Worm (Caenorhabditis elegans) whole organism, L3 larva: ENCODE data around the gene F46F5.16.
"Not testable (repeated sequence)": the region's sequence is repeated elsewhere in the genome, so short reads cannot be mapped to it uniquely, and the experiment has no call there.

ENCODE experiments used
- R02D3.7 ChIP-seq: fragments of 150-350 bp; optimal IDR thresholded peaks from 2 replicates; lab custom pipeline; 2014; ENCODE audit warnings: missing biosample characterization, missing genetic modification characterization
- ama-1 ChIP-seq: fragments of 150-350 bp; optimal IDR thresholded peaks from 2 replicates; lab custom pipeline; 2018
- ceh-82 ChIP-seq: fragments of 150-350 bp; optimal IDR thresholded peaks from 2 replicates; lab custom pipeline; 2014; ENCODE audit warnings: missing biosample characterization, missing genetic modification characterization
- ceh-9 ChIP-seq: sonication (generic microtip); optimal IDR thresholded peaks from 2 replicates; lab custom pipeline; 2018; ENCODE audit warnings: missing biosample characterization, missing genetic modification characterization
- daf-12 ChIP-seq: fragments of 150-350 bp; optimal IDR thresholded peaks from 2 replicates; lab custom pipeline; 2014; ENCODE audit warnings: missing biosample characterization, missing genetic modification reagents, missing genetic modification characterization
- egl-27 ChIP-seq: sonication (generic microtip); optimal IDR thresholded peaks from 4 replicates; lab custom pipeline; 2017; ENCODE audit warnings: missing biosample characterization, missing genetic modification reagents, missing genetic modification characterization
- elt-1 ChIP-seq: fragments of 150-350 bp; optimal IDR thresholded peaks from 2 replicates; lab custom pipeline; 2014; ENCODE audit warnings: missing biosample characterization, missing genetic modification characterization
- fos-1 ChIP-seq: fragments of 150-350 bp; optimal IDR thresholded peaks from 2 replicates; lab custom pipeline; 2014; ENCODE audit warnings: missing biosample characterization, missing genetic modification characterization
- jun-1 ChIP-seq: fragments of 150-350 bp; optimal IDR thresholded peaks from 2 replicates; lab custom pipeline; 2014; ENCODE audit warnings: missing biosample characterization, missing genetic modification reagents, missing genetic modification characterization
- lin-15B ChIP-seq: fragments of 150-350 bp; optimal IDR thresholded peaks from 2 replicates; lab custom pipeline; 2014; ENCODE audit warnings: missing biosample characterization, missing genetic modification characterization
- lin-39 ChIP-seq: fragments of 150-350 bp; optimal IDR thresholded peaks from 2 replicates; lab custom pipeline; 2018; ENCODE audit warnings: missing biosample characterization, missing genetic modification reagents, missing genetic modification characterization
- lsy-12 ChIP-seq: sonication (generic microtip); optimal IDR thresholded peaks from 2 replicates; lab custom pipeline; 2016; ENCODE audit warnings: mild to moderate bottlenecking, missing genetic modification characterization, missing compliant biosample characterization
- mml-1 ChIP-seq: fragments of 150-350 bp; sonication (generic microtip); optimal IDR thresholded peaks from 3 replicates; lab custom pipeline; 2014; ENCODE audit warnings: missing biosample characterization, missing genetic modification characterization
- nhr-12 ChIP-seq: fragments of 150-350 bp; optimal IDR thresholded peaks from 2 replicates; lab custom pipeline; 2014; ENCODE audit warnings: missing biosample characterization, missing genetic modification characterization
- nhr-237 ChIP-seq: fragments of 150-350 bp; optimal IDR thresholded peaks from 2 replicates; lab custom pipeline; 2014; ENCODE audit warnings: missing biosample characterization, missing genetic modification characterization
- nhr-25 ChIP-seq: sonication (generic microtip); optimal IDR thresholded peaks from 2 replicates; lab custom pipeline; 2017; ENCODE audit warnings: missing biosample characterization, missing genetic modification characterization
- nhr-43 ChIP-seq: sonication (generic microtip); optimal IDR thresholded peaks from 2 replicates; lab custom pipeline; 2016; ENCODE audit warnings: mild to moderate bottlenecking, missing genetic modification characterization, missing compliant biosample characterization; ENCODE audit not compliant: poor library complexity, severe bottlenecking
- nhr-77 ChIP-seq: fragments of 150-350 bp; optimal IDR thresholded peaks from 2 replicates; lab custom pipeline; 2014; ENCODE audit warnings: missing biosample characterization, missing genetic modification characterization
- pha-4 ChIP-seq: fragments of 150-350 bp; optimal IDR thresholded peaks from 2 replicates; lab custom pipeline; 2014; ENCODE audit warnings: missing biosample characterization, missing genetic modification reagents, missing genetic modification characterization
- sea-2 ChIP-seq: fragments of 150-350 bp; sonication (generic microtip); optimal IDR thresholded peaks from 4 replicates; lab custom pipeline; 2014; ENCODE audit warnings: missing biosample characterization, missing genetic modification reagents, missing genetic modification characterization
- snpc-4 ChIP-seq: fragments of 150-350 bp; optimal IDR thresholded peaks from 2 replicates; lab custom pipeline; 2014; ENCODE audit warnings: missing biosample characterization, missing genetic modification characterization
- tbx-2 ChIP-seq: sonication (generic microtip); optimal IDR thresholded peaks from 2 replicates; lab custom pipeline; 2016; ENCODE audit warnings: mild to moderate bottlenecking, missing genetic modification characterization, missing compliant biosample characterization
- zag-1 ChIP-seq: fragments of 150-350 bp; optimal IDR thresholded peaks from 2 replicates; lab custom pipeline; 2014; ENCODE audit warnings: missing biosample characterization, missing genetic modification characterization
- ztf-11 ChIP-seq: fragments of 150-350 bp; optimal IDR thresholded peaks from 2 replicates; lab custom pipeline; 2014; ENCODE audit warnings: missing biosample characterization, missing genetic modification characterization

Gene F46F5.16

ce11 chrII:820519-820918, 33.5 kb downstream of the F46F5.16 start, which contains the start of gene F46F5.7:
F46F5.7 (minus strand) TSS chrII:820619.
- TF ChIP-seq ceh-82 (tag; lab: Kevin White, UChicago) (no peak), daf-12 (tag; lab: Kevin White, UChicago) (no peak), ama-1 (no peak), sea-2 (GFP tag; lab: Kevin White, UChicago) (no peak)

DNA sequence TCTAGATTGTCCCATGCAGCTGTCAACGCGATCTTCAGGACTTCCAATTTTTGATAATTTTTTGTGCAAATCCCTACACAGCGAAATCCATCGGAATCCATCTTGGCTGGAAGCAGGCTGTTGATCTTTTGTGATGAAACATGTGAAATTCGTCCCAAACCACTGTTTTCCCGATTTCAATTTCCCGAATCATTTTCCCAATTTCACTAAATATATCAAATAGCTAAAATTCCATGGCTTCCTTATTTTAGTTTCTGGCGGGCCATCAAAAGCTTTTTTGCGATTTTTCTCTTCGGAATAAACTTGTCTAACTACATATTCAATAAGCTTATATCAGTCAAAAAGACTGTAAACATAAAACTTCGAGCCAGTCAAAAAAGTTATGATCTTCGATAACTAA, 34.5 kb downstream of the F46F5.16 start, which contains the start of gene F46F5.8:
TSS of gene F46F5.8 (minus strand) at position 101 of the 400 bp plus-strand sequence.
- no peak for TF ChIP-seq tbx-2
- no peak for TF ChIP-seq snpc-4 (tag; lab: Kevin White, UChicago)
- no peak for TF ChIP-seq lsy-12 (tag; lab: Kevin White, UChicago)
- no peak for TF ChIP-seq nhr-237
- no peak for TF ChIP-seq R02D3.7 (tag; lab: Kevin White, UChicago)
- TF ChIP-seq elt-1 (tag; lab: Kevin White, UChicago) = no peak
- TF ChIP-seq nhr-43 = no peak
- TF ChIP-seq nhr-12 (tag; lab: Kevin White, UChicago) = no peak
- no peak for TF ChIP-seq zag-1
- no peak for TF ChIP-seq sea-2 (GFP tag; lab: Kevin White, UChicago)
- TF ChIP-seq ama-1 = no peak

DNA sequence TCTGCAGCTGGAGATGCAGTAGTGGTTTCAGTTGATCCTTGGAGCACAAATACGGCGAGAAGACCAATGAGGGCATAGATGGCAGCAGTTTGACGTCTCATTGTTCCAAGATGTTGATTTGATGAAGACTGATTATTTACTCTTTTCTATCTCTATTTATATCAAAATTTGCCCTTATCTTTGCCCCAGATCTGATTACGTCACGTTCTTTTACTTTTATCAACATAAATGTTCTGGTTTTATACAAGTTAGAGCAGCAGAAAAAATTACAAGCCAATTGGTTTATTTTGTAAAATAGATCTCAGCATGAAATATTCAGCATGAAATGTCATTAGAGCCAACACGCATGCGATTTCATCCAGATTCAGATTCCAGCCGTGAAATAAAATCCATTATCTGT, 35.7 kb downstream of the F46F5.16 start, which contains the start of gene msrp-4:
TSS of gene msrp-4 (minus strand) at position 101 of the 400 bp plus-strand sequence.
- TF ChIP-seq nhr-25, jun-1, lin-39 (tag; lab: Kevin White, UChicago): not testable (repeated sequence)

ce11 chrII:823529-823928, 36.5 kb downstream of the F46F5.16 start, which contains the start of gene F46F5.10:
F46F5.10 (plus strand) TSS chrII:823829.
- TF ChIP-seq sea-2 (GFP tag; lab: Kevin White, UChicago) = no peak
- no peak for TF ChIP-seq lin-15B (tag; lab: Kevin White, UChicago)
- TF ChIP-seq nhr-12 (tag; lab: Kevin White, UChicago) = no peak
- TF ChIP-seq egl-27 (tag; lab: Kevin White, UChicago) = no peak
- no peak for TF ChIP-seq lsy-12 (tag; lab: Kevin White, UChicago)
- no peak for TF ChIP-seq pha-4
- TF ChIP-seq mml-1 (tag; lab: Kevin White, UChicago) = no peak

DNA sequence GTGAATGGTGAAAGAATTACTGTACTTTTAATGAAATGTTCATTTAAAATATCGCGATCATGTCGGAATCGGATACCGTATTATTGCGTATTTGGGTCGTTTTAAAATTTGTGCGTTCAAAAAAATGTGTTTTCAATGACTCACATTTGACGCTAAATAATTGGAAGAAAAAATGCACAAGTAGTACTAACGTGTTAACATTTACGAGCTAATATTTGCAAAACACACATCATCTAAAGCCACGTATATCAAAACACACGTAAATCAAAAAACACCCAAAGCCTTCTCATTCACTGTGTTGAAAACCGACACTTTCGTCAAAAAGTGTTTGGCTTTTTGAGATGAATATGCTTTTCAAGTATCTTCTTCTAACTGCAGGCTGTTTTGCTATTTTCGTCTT, 38.5 kb downstream of the F46F5.16 start, which contains the start of gene F28A10.1:
TSS of gene F28A10.1 (plus strand) at position 301 of the 400 bp plus-strand sequence.
- TF ChIP-seq fos-1 (tag; lab: Kevin White, UChicago) = no peak
- TF ChIP-seq snpc-4 (tag; lab: Kevin White, UChicago) = no peak
- no peak for TF ChIP-seq nhr-12 (tag; lab: Kevin White, UChicago)
- no peak for TF ChIP-seq ama-1
- no peak for TF ChIP-seq R02D3.7 (tag; lab: Kevin White, UChicago)
- no peak for TF ChIP-seq ceh-9 (tag; lab: Kevin White, UChicago)
- TF ChIP-seq ztf-11 (tag; lab: Kevin White, UChicago) = no peak
- no peak for TF ChIP-seq lsy-12 (tag; lab: Kevin White, UChicago)
- TF ChIP-seq ceh-82 (tag; lab: Kevin White, UChicago) = no peak
- no peak for TF ChIP-seq nhr-77
- no peak for TF ChIP-seq tbx-2
- TF ChIP-seq egl-27 (tag; lab: Kevin White, UChicago) = no peak
- no peak for TF ChIP-seq nhr-43
